Worm (Caenorhabditis elegans) whole organism, L4 larva: Measurements from ENCODE around the gene gcy-18.
A peak's percentile ranks its signal among the peaks of the same experiment; 100 is the strongest.

Experiments used
- D1046.2 ChIP-seq: fragments of 200-800 bp; sonication (Bioruptor generic); IDR thresholded peaks from 2 replicates; pipeline ENCODE4 v1.3.6; 2022; ENCODE audit warnings: missing genetic modification characterization, missing compliant biosample characterization
- R02D3.7 ChIP-seq: fragments of 150-350 bp; sonication (generic microtip); optimal IDR thresholded peaks from 3 replicates; lab custom pipeline; 2014; ENCODE audit warnings: missing biosample characterization, missing genetic modification characterization
- ZK337.2 ChIP-seq: fragments of 200-800 bp; sonication (Bioruptor generic); IDR thresholded peaks from 2 replicates; pipeline ENCODE4 v1.3.6; 2022; ENCODE audit warnings: missing genetic modification reagents, missing genetic modification characterization, missing compliant biosample characterization
- aha-1 ChIP-seq: fragments of 150-350 bp; peaks from one replicate; lab custom pipeline; 2014; ENCODE audit warnings: missing biosample characterization, missing genetic modification characterization
- ama-1 ChIP-seq: fragments of 150-350 bp; optimal IDR thresholded peaks from 2 replicates; lab custom pipeline; 2014; ENCODE audit warnings: inconsistent platforms, mixed read lengths
- arid-1 ChIP-seq: fragments of 200-800 bp; sonication (Bioruptor generic); conservative IDR thresholded peaks from 2 replicates; pipeline ENCODE4 v1.3.6; 2022; ENCODE audit warnings: missing genetic modification reagents, missing genetic modification characterization, missing compliant biosample characterization
- ceh-32 ChIP-seq: sonication (generic microtip); optimal IDR thresholded peaks from 2 replicates; lab custom pipeline; 2016; ENCODE audit warnings: mild to moderate bottlenecking, missing genetic modification characterization, missing compliant biosample characterization; ENCODE audit not compliant: poor library complexity
- ctbp-1 ChIP-seq: fragments of 200-800 bp; sonication (Bioruptor generic); IDR thresholded peaks from 2 replicates; pipeline ENCODE4 v1.3.6; 2022; ENCODE audit warnings: missing genetic modification reagents, missing genetic modification characterization, missing compliant biosample characterization
- daf-16 ChIP-seq, 3 experiments: sonication (generic microtip); optimal IDR thresholded peaks; 2 replicates each; lab custom pipeline; 2016 to 2017; ENCODE audit warnings: missing genetic modification characterization in 3 of 3, missing genetic modification reagents in 3 of 3, mild to moderate bottlenecking in 2 of 3, missing compliant biosample characterization in 2 of 3, missing biosample characterization in 1 of 3, moderate library complexity in 1 of 3
- daf-19 ChIP-seq: fragments of 200-800 bp; sonication (Bioruptor generic); conservative IDR thresholded peaks from 2 replicates; pipeline ENCODE4 v1.3.6; 2022; ENCODE audit warnings: missing genetic modification characterization, missing compliant biosample characterization
- daf-8 ChIP-seq: fragments of 200-800 bp; sonication (Bioruptor generic); IDR thresholded peaks from 2 replicates; pipeline ENCODE4 v1.3.6; 2022; ENCODE audit warnings: missing genetic modification characterization, missing compliant biosample characterization
- egl-43 ChIP-seq: fragments of 200-800 bp; sonication (Bioruptor generic); IDR thresholded peaks from 2 replicates; pipeline ENCODE4 v1.3.6; 2022; ENCODE audit warnings: missing genetic modification reagents, missing genetic modification characterization, missing compliant biosample characterization
- fos-1 ChIP-seq: fragments of 150-350 bp; optimal IDR thresholded peaks from 2 replicates; lab custom pipeline; 2014; ENCODE audit warnings: missing biosample characterization, missing genetic modification characterization
- hlh-11 ChIP-seq: fragments of 200-800 bp; sonication (Bioruptor generic); optimal IDR thresholded peaks from 2 replicates; lab custom pipeline; 2018; ENCODE audit warnings: mild to moderate bottlenecking, missing genetic modification characterization, missing compliant biosample characterization
- hlh-30 ChIP-seq: sonication (generic microtip); optimal IDR thresholded peaks from 2 replicates; lab custom pipeline; 2017; ENCODE audit warnings: antibody characterized with exemption, mild to moderate bottlenecking, missing genetic modification characterization, missing compliant biosample characterization; ENCODE audit not compliant: insufficient read depth
- hmg-1.1 ChIP-seq: fragments of 200-800 bp; sonication (Bioruptor generic); IDR thresholded peaks from 2 replicates; pipeline ENCODE4 v1.3.6; 2022; ENCODE audit warnings: missing genetic modification reagents, missing genetic modification characterization, missing compliant biosample characterization
- lin-1 ChIP-seq: fragments of 200-800 bp; sonication (Bioruptor generic); IDR thresholded peaks from 2 replicates; pipeline ENCODE4 v1.3.6; 2022; ENCODE audit warnings: missing genetic modification reagents, missing genetic modification characterization, missing compliant biosample characterization
- lin-15B ChIP-seq: fragments of 150-350 bp; sonication (generic microtip); optimal IDR thresholded peaks from 3 replicates; lab custom pipeline; 2014; ENCODE audit warnings: missing biosample characterization, missing genetic modification characterization
- mdt-29 ChIP-seq: fragments of 200-800 bp; sonication (Bioruptor generic); IDR thresholded peaks from 2 replicates; pipeline ENCODE4 v1.3.6; 2022; ENCODE audit warnings: missing genetic modification reagents, missing genetic modification characterization, missing compliant biosample characterization
- mxl-2 ChIP-seq: fragments of 200-800 bp; sonication (Bioruptor generic); conservative IDR thresholded peaks from 2 replicates; pipeline ENCODE4 v1.3.6; 2022; ENCODE audit warnings: missing genetic modification reagents, missing genetic modification characterization, missing compliant biosample characterization
- nhr-25 ChIP-seq: sonication (generic microtip); optimal IDR thresholded peaks from 2 replicates; lab custom pipeline; 2017; ENCODE audit warnings: missing genetic modification characterization, mild to moderate bottlenecking, missing compliant biosample characterization, antibody characterized with exemption, moderate library complexity, borderline replicate concordance; ENCODE audit not compliant: insufficient read depth
- nhr-41 ChIP-seq: fragments of 200-800 bp; sonication (Bioruptor generic); IDR thresholded peaks from 2 replicates; pipeline ENCODE4 v1.3.6; 2022; ENCODE audit warnings: missing genetic modification reagents, missing genetic modification characterization, missing compliant biosample characterization
- sdz-12 ChIP-seq: fragments of 200-800 bp; sonication (Bioruptor generic); optimal IDR thresholded peaks from 2 replicates; lab custom pipeline; 2018; ENCODE audit warnings: mild to moderate bottlenecking, missing genetic modification characterization, missing compliant biosample characterization
- spr-3 ChIP-seq: fragments of 200-800 bp; sonication (Bioruptor generic); optimal IDR thresholded peaks from 2 replicates; lab custom pipeline; 2018; ENCODE audit warnings: mild to moderate bottlenecking, missing genetic modification characterization, missing compliant biosample characterization
- unc-130 ChIP-seq: sonication (generic microtip); optimal IDR thresholded peaks from 2 replicates; lab custom pipeline; 2016; ENCODE audit warnings: missing genetic modification reagents, missing genetic modification characterization, missing compliant biosample characterization
- unc-62 ChIP-seq, 3 experiments: fragments of 150-350 bp in 1 of 3; sonication (generic microtip); optimal IDR thresholded peaks in 2 of 3; peaks in 1 of 3; 1 replicate in 1 of 3; 2 replicates in 2 of 3; lab custom pipeline; 2014 to 2017; ENCODE audit warnings: missing biosample characterization in 3 of 3, missing genetic modification characterization in 3 of 3, missing genetic modification reagents in 3 of 3, missing genotype in 1 of 3
- zag-1 ChIP-seq: fragments of 150-350 bp; optimal IDR thresholded peaks from 2 replicates; lab custom pipeline; 2014; ENCODE audit warnings: missing biosample characterization, missing genetic modification characterization
- zfp-2 ChIP-seq: sonication (generic microtip); optimal IDR thresholded peaks from 2 replicates; lab custom pipeline; 2016; ENCODE audit warnings: mild to moderate bottlenecking, missing genetic modification characterization, missing compliant biosample characterization

Gene gcy-18

ce11 chrIV:12859797-12860196 is at the start of gene gcy-18:
TSS of gene gcy-18 (plus strand) at chrIV:12860097.
- no peak for TF ChIP-seq ama-1 (lab: Kevin White, UChicago)
- no peak for TF ChIP-seq D1046.2
- TF ChIP-seq R02D3.7, result no peak
- peak in 1 of 2 experiments; percentile 77 for TF ChIP-seq unc-62 (GFP tag; optimal IDR thresholded peaks at IDR 0.05 in 1 of 2; lab: Kevin White, UChicago)
- TF ChIP-seq unc-62 (tag; optimal IDR thresholded peaks at IDR 0.05; lab: Kevin White, UChicago), result no peak
- no peak for TF ChIP-seq mxl-2 (GFP tag; lab: Robert Waterston, UW)
- no peak for TF ChIP-seq unc-130 (GFP tag; lab: Kevin White, UChicago)
- no peak for TF ChIP-seq hmg-1.1 (GFP tag; lab: Robert Waterston, UW)

- TF ChIP-seq unc-62 (GFP tag; optimal IDR thresholded peaks at IDR 0.05 in 1 of 2; lab: Kevin White, UChicago), result peak in 1 of 2 experiments; percentile 90
- TF ChIP-seq unc-62 (tag; optimal IDR thresholded peaks at IDR 0.05; lab: Kevin White, UChicago), result no peak
- no peak for TF ChIP-seq D1046.2
- TF ChIP-seq, all 104 proteins: peak for 1
These were observed 48.3 kb upstream of the gcy-18 start for ce11 chrIV:12811554-12811953.

- TF ChIP-seq zag-1, result no peak
- no peak for TF ChIP-seq lin-15B
- TF ChIP-seq daf-8 (GFP tag; lab: Robert Waterston, UW), result no peak
- no peak for TF ChIP-seq nhr-41
- no peak for TF ChIP-seq daf-19 (GFP tag; lab: Robert Waterston, UW)
These were observed 46.1 kb upstream of the gcy-18 start for ce11 chrIV:12813822-12814221.

DNA sequence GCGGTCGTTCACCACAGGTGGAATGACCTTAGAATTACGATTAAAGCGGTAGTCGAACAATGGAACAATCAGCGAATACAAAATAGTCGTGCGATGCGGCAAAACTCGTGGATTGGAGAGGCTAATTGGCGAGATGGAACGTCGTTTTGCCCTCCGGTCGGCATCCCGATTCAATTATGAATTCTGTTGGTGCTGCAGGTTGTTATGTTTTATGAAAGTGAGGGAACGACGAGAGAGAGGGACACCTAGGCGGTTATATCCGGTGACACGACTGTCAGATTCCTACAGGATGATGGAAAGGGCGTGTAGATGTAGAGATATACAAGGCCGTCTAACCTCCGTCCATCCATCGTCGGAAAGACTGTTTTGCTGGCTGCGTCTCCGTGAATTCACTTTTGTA is 43.3 kb upstream of the gcy-18 start:
- TF ChIP-seq nhr-25 (peak; percentile 57), sdz-12 (GFP tag; lab: Kevin White, UChicago) (no peak)

ce11 chrIV:12817539-12817938 is 42.4 kb upstream of the gcy-18 start:
- TF ChIP-seq egl-43 (GFP tag; lab: Robert Waterston, UW) (no peak), hlh-11 (tag; lab: Kevin White, UChicago) (peak; percentile 15), ceh-32 (tag; lab: Kevin White, UChicago) (no peak), hlh-30 (tag; lab: Kevin White, UChicago) (peak; percentile 9), lin-1 (no peak), ZK337.2 (GFP tag; lab: Robert Waterston, UW) (no peak), mdt-29 (no peak), daf-19 (GFP tag; lab: Robert Waterston, UW) (no peak), arid-1 (GFP tag; lab: Robert Waterston, UW) (no peak), daf-16 (GFP tag; optimal IDR thresholded peaks at IDR 0.05; lab: Kevin White, UChicago) (peak in 1 of 2 experiments; percentile 17), daf-16 (tag; optimal IDR thresholded peaks at IDR 0.05; lab: Kevin White, UChicago) (no peak), fos-1 (no peak)

- TF ChIP-seq D1046.2 (no peak), aha-1 (peak; percentile 96), unc-62 (GFP tag; optimal IDR thresholded peaks at IDR 0.05 in 1 of 2; lab: Kevin White, UChicago) (peak in 1 of 2 experiments; percentile 6), unc-62 (tag; optimal IDR thresholded peaks at IDR 0.05; lab: Kevin White, UChicago) (no peak), spr-3 (no peak), ctbp-1 (GFP tag; lab: Robert Waterston, UW) (no peak), zfp-2 (tag; lab: Kevin White, UChicago) (no peak)
These were observed 34.6 kb upstream of the gcy-18 start, which contains the start of gene M02B1.4 for ce11 chrIV:12825304-12825703. TSS of gene M02B1.4 (minus strand) at chrIV:12825312.
